Fruit fly (Drosophila melanogaster): ENCODE results near the gene Amnionless.
A peak's percentile ranks its signal among the peaks of the same experiment; 100 is the strongest.

Gene Amnionless

DNA sequence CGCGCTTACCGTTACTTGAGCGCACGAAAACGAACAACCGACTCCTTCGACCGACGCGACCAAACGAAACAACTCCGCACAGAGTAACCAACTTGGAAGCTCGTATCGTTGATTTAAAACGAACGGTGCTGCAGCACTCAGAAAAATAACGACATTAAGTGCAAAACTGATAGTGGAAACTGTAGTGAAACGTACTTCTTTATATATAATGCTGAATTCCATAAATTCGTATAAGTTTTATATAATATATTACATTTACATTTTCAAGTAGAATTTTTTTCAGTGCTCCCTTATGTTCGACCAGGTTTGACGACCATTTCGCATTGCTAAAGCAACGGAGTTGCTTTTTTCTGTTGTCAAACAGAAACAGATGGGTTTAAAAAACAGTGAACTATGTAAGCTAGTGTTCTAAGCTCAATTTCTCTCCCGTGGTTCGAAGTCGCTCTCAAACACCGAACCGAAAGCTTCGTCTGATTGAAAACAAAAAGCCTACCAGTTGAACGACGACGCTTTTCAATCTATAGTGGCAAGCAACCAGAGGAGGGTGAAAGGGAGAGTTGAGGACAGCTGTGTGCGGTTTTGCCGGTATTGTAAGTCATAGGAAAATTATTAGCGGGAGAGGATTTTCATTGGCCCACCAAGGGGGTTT lies 21.4 kb downstream of the Amnionless start, which contains the start of gene CG17075 (continued):
- TF ChIP-seq CG5245 (GFP tag; optimal IDR thresholded peaks at IDR 0.05): peak; percentile 92
- TF ChIP-seq CG4730 (GFP tag; IDR thresholded peaks at IDR 0.05): peak; percentile 93
- peak in 1 of 2 experiments; percentile 93 for TF ChIP-seq Eip74EF (GFP tag; optimal IDR thresholded peaks at IDR 0.05)
- peak; percentile 91 for TF ChIP-seq phol (tag; optimal IDR thresholded peaks at IDR 0.05)
- peak; percentile 94 for TF ChIP-seq ase (GFP tag; IDR thresholded peaks at IDR 0.05)
- peak; percentile 94 for TF ChIP-seq Med (GFP tag)
- TF ChIP-seq ftz-f1 (GFP tag; optimal IDR thresholded peaks at IDR 0.05): peak; percentile 41
- peak; percentile 64 for TF ChIP-seq Spps (tag; optimal IDR thresholded peaks at IDR 0.05)
- TF ChIP-seq wek (GFP tag; optimal IDR thresholded peaks at IDR 0.05): peak; percentile 42
- TF ChIP-seq caup (GFP tag; optimal IDR thresholded peaks at IDR 0.05; ENCODE audit: severe bottlenecking): peak; percentile 96
- TF ChIP-seq CG10147 (GFP tag; optimal IDR thresholded peaks at IDR 0.05): peak; percentile 96
- peak; percentile 90 for TF ChIP-seq Ets65A (GFP tag)
- TF ChIP-seq CG16779 (GFP tag; IDR thresholded peaks at IDR 0.05): peak; percentile 81
- peak; percentile 91 for TF ChIP-seq CG32767 (GFP tag; IDR thresholded peaks at IDR 0.05)
- no peak for TF ChIP-seq ato (GFP tag; IDR thresholded peaks at IDR 0.05; ENCODE audit: partially characterized antibody)
- peak; percentile 61; the same call in 1 of the 2 replicates for TF ChIP-seq ham (GFP tag; IDR thresholded peaks at IDR 0.05)
- TF ChIP-seq PHDP (tag; optimal IDR thresholded peaks at IDR 0.05): peak; percentile 96
- peak; percentile 92 for TF ChIP-seq CG17385 (GFP tag; optimal IDR thresholded peaks at IDR 0.05)
- peak; percentile 95 for TF ChIP-seq CoRest (tag; optimal IDR thresholded peaks at IDR 0.05)
- TF ChIP-seq CG3407 (GFP tag; optimal IDR thresholded peaks at IDR 0.05): peak; percentile 86
- TF ChIP-seq onecut (GFP tag; IDR thresholded peaks at IDR 0.05): peak; percentile 86
- TF ChIP-seq CG7786 (GFP tag; optimal IDR thresholded peaks at IDR 0.05): peak; percentile 55
- TF ChIP-seq CG11696 (GFP tag; IDR thresholded peaks at IDR 0.05): peak; percentile 77
- TF ChIP-seq CG15601 (tag; optimal IDR thresholded peaks at IDR 0.05): peak; percentile 100
- peak; percentile 89 for TF ChIP-seq D19A (tag; optimal IDR thresholded peaks at IDR 0.05)
- TF ChIP-seq pb (GFP tag; optimal IDR thresholded peaks at IDR 0.05): peak; percentile 42
- TF ChIP-seq Hsf (GFP tag; optimal IDR thresholded peaks at IDR 0.05): peak; percentile 91
- peak; percentile 89 for TF ChIP-seq CG43689 (GFP tag; IDR thresholded peaks at IDR 0.05)
- peak; percentile 87 for TF ChIP-seq CG9437 (GFP tag; optimal IDR thresholded peaks at IDR 0.05)
- peak; percentile 90 for TF ChIP-seq Awh (GFP tag; IDR thresholded peaks at IDR 0.05)
- TF ChIP-seq Adf1 (GFP tag; IDR thresholded peaks at IDR 0.05): peak; percentile 80
- TF ChIP-seq CG17568 (GFP tag; optimal IDR thresholded peaks at IDR 0.05): peak; percentile 87
- TF ChIP-seq CG42726 (GFP tag; IDR thresholded peaks at IDR 0.05; ENCODE audit: partially characterized antibody): no peak
- peak; percentile 48 for TF ChIP-seq shn (GFP tag; optimal IDR thresholded peaks at IDR 0.05)
- TF ChIP-seq CG4820 (GFP tag; optimal IDR thresholded peaks at IDR 0.05): peak; percentile 89
- TF ChIP-seq Sry-β (GFP tag; optimal IDR thresholded peaks at IDR 0.05): peak; percentile 6
- TF ChIP-seq dmrt99B (tag; optimal IDR thresholded peaks at IDR 0.05): peak; percentile 98
- TF ChIP-seq CG14965 (GFP tag; optimal IDR thresholded peaks at IDR 0.05; ENCODE audit: borderline replicate concordance): no peak
- TF ChIP-seq CG4617 (GFP tag; optimal IDR thresholded peaks at IDR 0.05; ENCODE audit: borderline replicate concordance): peak; percentile 79
- peak; percentile 94 for TF ChIP-seq Xrp1 (GFP tag; IDR thresholded peaks at IDR 0.05)
- TF ChIP-seq CG2889 (GFP tag; IDR thresholded peaks at IDR 0.05): peak; percentile 95
- peak; percentile 89 for TF ChIP-seq Optix (GFP tag; IDR thresholded peaks at IDR 0.05)
- TF ChIP-seq en (GFP tag; optimal IDR thresholded peaks at IDR 0.05): peak; percentile 16
- peak; percentile 95 for TF ChIP-seq BtbVII (GFP tag; optimal IDR thresholded peaks at IDR 0.05)
- TF ChIP-seq CG3995 (GFP tag; optimal IDR thresholded peaks at IDR 0.05): peak; percentile 24
- TF ChIP-seq CG8089 (GFP tag; optimal IDR thresholded peaks at IDR 0.05): peak; percentile 48
- peak; percentile 90 for TF ChIP-seq CG4854 (GFP tag; optimal IDR thresholded peaks at IDR 0.05)
- peak; percentile 78 for TF ChIP-seq Jarid2 (GFP tag; optimal IDR thresholded peaks at IDR 0.05)
- peak; percentile 92 for TF ChIP-seq gsb (GFP tag; IDR thresholded peaks at IDR 0.05)
